Worm (Caenorhabditis elegans) whole organism, L2 larva: ENCODE results near the gene K05D4.9.

Experiments used
- aly-2 ChIP-seq: fragments of 150-350 bp; optimal IDR thresholded peaks from 2 replicates; lab custom pipeline; 2014; ENCODE audit warnings: missing biosample characterization, missing genetic modification characterization
- elt-1 ChIP-seq: fragments of 150-350 bp; optimal IDR thresholded peaks from 2 replicates; lab custom pipeline; 2014; ENCODE audit warnings: missing biosample characterization, missing genetic modification characterization
- elt-3 ChIP-seq: sonication (generic microtip); optimal IDR thresholded peaks from 2 replicates; lab custom pipeline; 2017; ENCODE audit warnings: missing biosample characterization, missing genetic modification characterization
- lsy-2 ChIP-seq, 2 experiments: fragments of 150-350 bp in 1 of 2; sonication (generic microtip) in 1 of 2; optimal IDR thresholded peaks; 2 replicates each; lab custom pipeline; 2014 to 2017; ENCODE audit warnings: missing biosample characterization in 2 of 2, missing genetic modification characterization in 2 of 2
- sma-3 ChIP-seq: sonication (generic microtip); optimal IDR thresholded peaks from 2 replicates; lab custom pipeline; 2016; ENCODE audit warnings: missing genetic modification reagents, missing genetic modification characterization, missing compliant biosample characterization
- unc-62 ChIP-seq: fragments of 150-350 bp; optimal IDR thresholded peaks from 2 replicates; lab custom pipeline; 2014; ENCODE audit warnings: missing biosample characterization, missing genetic modification reagents, missing genetic modification characterization
- ztf-11 ChIP-seq: sonication (generic microtip); optimal IDR thresholded peaks from 2 replicates; lab custom pipeline; 2017; ENCODE audit warnings: missing biosample characterization, missing genetic modification characterization

- TF ChIP-seq elt-1 (tag; lab: Kevin White, UChicago) (no peak), sma-3 (GFP tag; lab: Kevin White, UChicago) (no peak), lsy-2 (tag; optimal IDR thresholded peaks at IDR 0.05; lab: Kevin White, UChicago) (no peak), elt-3 (no peak), unc-62 (no peak), ztf-11 (tag; lab: Kevin White, UChicago) (no peak), aly-2 (no peak)
These were observed 38.8 kb upstream of the K05D4.9 start, which contains the start of gene F11A5.16 for ce11 chrV:16210257-16211002.
